Fruit fly (Drosophila melanogaster) whole organism, embryonic: ENCODE results near the gene Ero1L.

ENCODE experiments used
- Asciz ChIP-seq: fragments of 200-800 bp; sonication (Bioruptor generic); optimal IDR thresholded peaks from 2 replicates; lab custom pipeline; 2017; ENCODE audit warnings: missing biosample characterization, mild to moderate bottlenecking, missing genetic modification characterization, missing genetic modification reagents
- BtbVII ChIP-seq: fragments of 200-800 bp; sonication (Bioruptor generic); optimal IDR thresholded peaks from 3 replicates; lab custom pipeline; 2017; ENCODE audit warnings: missing biosample characterization, mild to moderate bottlenecking, missing genetic modification characterization
- CG10543 ChIP-seq: fragments of 200-800 bp; sonication (Bioruptor generic); optimal IDR thresholded peaks from 3 replicates; lab custom pipeline; 2017; ENCODE audit warnings: missing biosample characterization, mild to moderate bottlenecking, missing genetic modification characterization, moderate library complexity
- CG10654 ChIP-seq: fragments of 200-800 bp; sonication (Bioruptor generic); optimal IDR thresholded peaks from 2 replicates; lab custom pipeline; 2016; ENCODE audit warnings: missing biosample characterization, missing genetic modification characterization
- CG12219 ChIP-seq: fragments of 200-800 bp; sonication (Bioruptor generic); optimal IDR thresholded peaks from 3 replicates; lab custom pipeline; 2018; ENCODE audit warnings: missing biosample characterization, mild to moderate bottlenecking, missing genetic modification characterization
- CG16813 ChIP-seq: fragments of 200-800 bp; sonication (Bioruptor generic); IDR thresholded peaks from 3 replicates; pipeline ENCODE4 v1.3.6; 2022; ENCODE audit warnings: missing biosample characterization, missing genetic modification characterization; ENCODE audit not compliant: partially characterized antibody
- CG17328 ChIP-seq: fragments of 200-800 bp; sonication (Bioruptor generic); IDR thresholded peaks from 2 replicates; pipeline ENCODE4 v1.3.6; 2022; ENCODE audit warnings: missing biosample characterization, missing genetic modification characterization
- CG30431 ChIP-seq: fragments of 200-800 bp; sonication (Bioruptor generic); optimal IDR thresholded peaks from 2 replicates; lab custom pipeline; 2017; ENCODE audit warnings: missing biosample characterization, missing genetic modification characterization
- CG34376 ChIP-seq: fragments of 200-800 bp; sonication (Bioruptor generic); optimal IDR thresholded peaks from 2 replicates; lab custom pipeline; 2018; ENCODE audit warnings: missing biosample characterization, mild to moderate bottlenecking, missing genetic modification characterization
- CG4282 ChIP-seq: fragments of 200-800 bp; sonication (Bioruptor generic); optimal IDR thresholded peaks from 2 replicates; lab custom pipeline; 2016; ENCODE audit warnings: missing biosample characterization, missing genetic modification characterization
- CG4424 ChIP-seq: fragments of 200-800 bp; sonication (Bioruptor generic); optimal IDR thresholded peaks from 3 replicates; lab custom pipeline; 2016; ENCODE audit warnings: missing biosample characterization, missing genetic modification characterization
- CG6813 ChIP-seq: fragments of 200-800 bp; sonication (Bioruptor generic); optimal IDR thresholded peaks from 2 replicates; lab custom pipeline; 2017; ENCODE audit warnings: missing biosample characterization, missing genetic modification characterization, mild to moderate bottlenecking, moderate library complexity, missing genetic modification reagents
- CG9727 ChIP-seq: fragments of 200-800 bp; sonication (Bioruptor generic); optimal IDR thresholded peaks from 3 replicates; lab custom pipeline; 2017; ENCODE audit warnings: missing biosample characterization, mild to moderate bottlenecking, missing genetic modification characterization
- D ChIP-seq, 2 experiments: fragments of 200-800 bp in 1 of 2; fragments of >200 bp in 1 of 2; sonication (Bioruptor generic) in 1 of 2; optimal IDR thresholded peaks; 2 replicates in 1 of 2; 3 replicates in 1 of 2; lab custom pipeline; 2017; ENCODE audit warnings: mild to moderate bottlenecking in 1 of 2, missing biosample characterization in 1 of 2, missing genetic modification characterization in 1 of 2, missing genetic modification reagents in 1 of 2
- HmgZ ChIP-seq: fragments of 200-800 bp; sonication (Bioruptor generic); optimal IDR thresholded peaks from 2 replicates; lab custom pipeline; 2018; ENCODE audit warnings: missing biosample characterization, mild to moderate bottlenecking, missing genetic modification characterization
- Mad ChIP-seq: fragments of 200-800 bp; sonication (Bioruptor generic); optimal IDR thresholded peaks from 2 replicates; lab custom pipeline; 2016; ENCODE audit warnings: missing biosample characterization, missing genetic modification characterization
- Med ChIP-seq: fragments of 200-800 bp; sonication (Bioruptor generic); peaks from one replicate; lab custom pipeline; 2016; ENCODE audit warnings: missing biosample characterization, missing genetic modification characterization, mild to moderate bottlenecking, inconsistent platforms, moderate library complexity
- Myb ChIP-seq: fragments of 200-800 bp; sonication (Bioruptor generic); optimal IDR thresholded peaks from 2 replicates; lab custom pipeline; 2016; ENCODE audit warnings: missing biosample characterization, missing genetic modification characterization
- Ravus ChIP-seq: fragments of 200-800 bp; sonication (Bioruptor generic); IDR thresholded peaks from 2 replicates; pipeline ENCODE4 v1.3.6; 2022; ENCODE audit warnings: missing biosample characterization, missing genetic modification characterization
- Sry-δ ChIP-seq: fragments of 200-800 bp; sonication (Bioruptor generic); optimal IDR thresholded peaks from 2 replicates; lab custom pipeline; 2016; ENCODE audit warnings: missing biosample characterization, missing genetic modification characterization
- TFAM ChIP-seq: fragments of 200-800 bp; sonication (Bioruptor generic); optimal IDR thresholded peaks from 2 replicates; lab custom pipeline; 2017; ENCODE audit warnings: missing biosample characterization, missing genetic modification characterization, inconsistent platforms
- Taf1 ChIP-seq: fragments of 200-800 bp; sonication (Bioruptor generic); IDR thresholded peaks from 2 replicates; pipeline ENCODE4 v1.3.6; 2022; ENCODE audit warnings: missing biosample characterization, missing genetic modification characterization
- Trl ChIP-seq, 3 experiments: fragments of >200 bp in 2 of 3; fragments of 200-800 bp in 1 of 3; sonication (Bioruptor generic) in 1 of 3; optimal IDR thresholded peaks; 2 replicates in 1 of 3; 3 replicates in 2 of 3; lab custom pipeline; 2016 to 2017; ENCODE audit warnings: missing biosample characterization in 1 of 3, missing genetic modification characterization in 1 of 3
- ara ChIP-seq: fragments of 200-800 bp; sonication (Bioruptor generic); IDR thresholded peaks from 2 replicates; pipeline ENCODE4 v1.3.6; 2022; ENCODE audit warnings: missing biosample characterization, missing genetic modification characterization
- btn ChIP-seq: fragments of 200-800 bp; sonication (Bioruptor generic); optimal IDR thresholded peaks from 2 replicates; lab custom pipeline; 2016; ENCODE audit warnings: missing biosample characterization, missing genetic modification characterization
- caup ChIP-seq: fragments of 200-800 bp; sonication (Bioruptor generic); optimal IDR thresholded peaks from 3 replicates; lab custom pipeline; 2017; ENCODE audit warnings: missing biosample characterization, mild to moderate bottlenecking, missing genetic modification characterization, moderate library complexity; ENCODE audit not compliant: severe bottlenecking
- cg ChIP-seq: fragments of 200-800 bp; sonication (Bioruptor generic); optimal IDR thresholded peaks from 3 replicates; lab custom pipeline; 2019; ENCODE audit warnings: missing biosample characterization, mild to moderate bottlenecking, missing genetic modification characterization, moderate library complexity
- crol ChIP-seq: fragments of 200-800 bp; sonication (Bioruptor generic); IDR thresholded peaks from 2 replicates; pipeline ENCODE4 v1.3.6; 2022; ENCODE audit warnings: missing biosample characterization, missing genetic modification characterization
- cwo ChIP-seq: fragments of 200-800 bp; sonication (Bioruptor generic); optimal IDR thresholded peaks from 3 replicates; lab custom pipeline; 2017; ENCODE audit warnings: missing biosample characterization, missing genetic modification characterization, mild to moderate bottlenecking, moderate library complexity, missing genetic modification reagents
- exex ChIP-seq: fragments of 200-800 bp; sonication (Bioruptor generic); optimal IDR thresholded peaks from 4 replicates; lab custom pipeline; 2018; ENCODE audit warnings: missing biosample characterization, mild to moderate bottlenecking, missing genetic modification characterization, moderate library complexity
- grn ChIP-seq: fragments of 200-800 bp; sonication (Bioruptor generic); optimal IDR thresholded peaks from 3 replicates; lab custom pipeline; 2017; ENCODE audit warnings: missing biosample characterization, missing genetic modification characterization
- gro ChIP-seq: fragments of 200-800 bp; sonication (Bioruptor generic); optimal IDR thresholded peaks from 2 replicates; lab custom pipeline; 2016; ENCODE audit warnings: missing biosample characterization, missing genetic modification characterization
- jigr1 ChIP-seq: fragments of 200-800 bp; sonication (Bioruptor generic); IDR thresholded peaks from 3 replicates; pipeline ENCODE4 v1.3.6; 2022; ENCODE audit warnings: missing biosample characterization, missing genetic modification characterization
- lov ChIP-seq, 2 experiments: fragments of 200-800 bp in 1 of 2; fragments of >200 bp in 1 of 2; sonication (Bioruptor generic) in 1 of 2; IDR thresholded peaks in 1 of 2; optimal IDR thresholded peaks in 1 of 2; 2 replicates in 1 of 2; 3 replicates in 1 of 2; pipeline versions ENCODE4 v1.3.6 to Lab custom; 2017 to 2022; ENCODE audit warnings: missing biosample characterization in 1 of 2, missing genetic modification characterization in 1 of 2
- mirr ChIP-seq: fragments of 200-800 bp; sonication (Bioruptor generic); optimal IDR thresholded peaks from 3 replicates; lab custom pipeline; 2018; ENCODE audit warnings: missing biosample characterization, mild to moderate bottlenecking, missing genetic modification characterization
- nerfin-2 ChIP-seq: fragments of 200-800 bp; sonication (Bioruptor generic); IDR thresholded peaks from 2 replicates; pipeline ENCODE4 v1.3.6; 2022; ENCODE audit warnings: missing biosample characterization, missing genetic modification characterization; ENCODE audit not compliant: partially characterized antibody
- nom ChIP-seq: fragments of 200-800 bp; sonication (Bioruptor generic); optimal IDR thresholded peaks from 2 replicates; lab custom pipeline; 2017; ENCODE audit warnings: missing biosample characterization, missing genetic modification characterization, mild to moderate bottlenecking, moderate library complexity, missing genetic modification reagents
- onecut ChIP-seq: fragments of 200-800 bp; sonication (Bioruptor generic); IDR thresholded peaks from 2 replicates; pipeline ENCODE4 v1.3.6; 2022; ENCODE audit warnings: missing biosample characterization, missing genetic modification characterization
- psq ChIP-seq: fragments of 200-800 bp; sonication (Bioruptor generic); optimal IDR thresholded peaks from 2 replicates; lab custom pipeline; 2017; ENCODE audit warnings: missing biosample characterization, missing genetic modification characterization
- pzg ChIP-seq: fragments of 200-800 bp; sonication (Bioruptor generic); optimal IDR thresholded peaks from 3 replicates; lab custom pipeline; 2018; ENCODE audit warnings: missing biosample characterization, mild to moderate bottlenecking, missing genetic modification characterization, moderate library complexity
- sd ChIP-seq: fragments of 200-800 bp; sonication (Bioruptor generic); optimal IDR thresholded peaks from 3 replicates; lab custom pipeline; 2018; ENCODE audit warnings: missing biosample characterization, mild to moderate bottlenecking, missing genetic modification characterization, moderate library complexity
- sens ChIP-seq: fragments of 200-800 bp; sonication (Bioruptor generic); peaks from one replicate; lab custom pipeline; 2016; ENCODE audit warnings: missing biosample characterization, missing genetic modification characterization
- sug ChIP-seq: fragments of 200-800 bp; optimal IDR thresholded peaks from 2 replicates; lab custom pipeline; 2019; ENCODE audit warnings: missing biosample characterization, mild to moderate bottlenecking, missing genetic modification characterization, moderate library complexity
- trh ChIP-seq: fragments of 200-800 bp; sonication (Bioruptor generic); optimal IDR thresholded peaks from 2 replicates; lab custom pipeline; 2016; ENCODE audit warnings: missing biosample characterization, missing genetic modification characterization
- wdn ChIP-seq: fragments of 200-800 bp; sonication (Bioruptor generic); IDR thresholded peaks from 2 replicates; pipeline ENCODE4 v1.3.6; 2022; ENCODE audit warnings: missing biosample characterization, missing genetic modification characterization

The Ero1L gene

dm6 chr3L:4130743-4131142, 39.5 kb upstream of the Ero1L start:
- TF ChIP-seq caup (GFP tag; lab: Kevin White, UChicago) = peak; percentile 64
- no peak for TF ChIP-seq CG4282 (GFP tag; lab: Kevin White, UChicago)
- no peak for TF ChIP-seq D (optimal IDR thresholded peaks at IDR 0.05; lab: Kevin White, UChicago)
- TF ChIP-seq D (GFP tag; optimal IDR thresholded peaks at IDR 0.05; lab: Kevin White, UChicago) = no peak
- TF ChIP-seq CG16813 = 0 out of 3 replicates have a peak, but pooled peaks have one; percentile 14
- TF ChIP-seq mirr = peak; percentile 82
- peak; percentile 39 for TF ChIP-seq sug (tag; lab: Kevin White, UChicago)
- TF ChIP-seq Asciz = no peak
- TF ChIP-seq nom (GFP tag; lab: Kevin White, UChicago) = no peak
- TF ChIP-seq CG34376 (GFP tag; lab: Kevin White, UChicago) = peak; percentile 42
- TF ChIP-seq cwo (GFP tag; lab: Kevin White, UChicago) = peak; percentile 3
- TF ChIP-seq Mad (GFP tag; lab: Kevin White, UChicago) = no peak
- no peak for TF ChIP-seq wdn (GFP tag; lab: Robert Waterston, UW)
- no peak for TF ChIP-seq CG10654 (GFP tag; lab: Kevin White, UChicago)
- TF ChIP-seq CG6813 (GFP tag; lab: Kevin White, UChicago) = no peak
- TF ChIP-seq lov (optimal IDR thresholded peaks at IDR 0.05; lab: Kevin White, UChicago) = no peak
- no peak for TF ChIP-seq lov (GFP tag; IDR thresholded peaks at IDR 0.05; lab: Robert Waterston, UW)
- TF ChIP-seq CG12219 (GFP tag; lab: Kevin White, UChicago) = no peak
- peak; percentile 14 for TF ChIP-seq CG10543 (GFP tag; lab: Kevin White, UChicago)
- TF ChIP-seq ara (GFP tag; lab: Robert Waterston, UW) = no peak
- peak; percentile 45 for TF ChIP-seq grn (GFP tag; lab: Kevin White, UChicago)
- TF ChIP-seq Trl (optimal IDR thresholded peaks at IDR 0.05; lab: Kevin White, UChicago) = no peak
- no peak for TF ChIP-seq Trl (GFP tag; optimal IDR thresholded peaks at IDR 0.05; lab: Kevin White, UChicago)
- TF ChIP-seq exex (tag; lab: Kevin White, UChicago) = peak; percentile 89
- no peak for TF ChIP-seq trh
- TF ChIP-seq Taf1 (GFP tag; lab: Robert Waterston, UW) = no peak
- no peak for TF ChIP-seq gro (GFP tag; lab: Kevin White, UChicago)
- TF ChIP-seq cg (GFP tag; lab: Kevin White, UChicago) = peak; percentile 11
- no peak for TF ChIP-seq btn (GFP tag; lab: Kevin White, UChicago)
- no peak for TF ChIP-seq nerfin-2 (GFP tag; lab: Robert Waterston, UW)

dm6 chr3L:4132585-4132984, 37.6 kb upstream of the Ero1L start:
- no peak for TF ChIP-seq CG4424
- peak; percentile 59 for TF ChIP-seq sd (tag; lab: Kevin White, UChicago)
- TF ChIP-seq HmgZ (tag; lab: Kevin White, UChicago) = no peak
- no peak for TF ChIP-seq CG30431 (GFP tag; lab: Kevin White, UChicago)
- no peak for TF ChIP-seq jigr1 (GFP tag; lab: Robert Waterston, UW)

- no peak for TF ChIP-seq TFAM (GFP tag; lab: Kevin White, UChicago)
- peak; percentile 82 for TF ChIP-seq sens (GFP tag; lab: Kevin White, UChicago)
- TF ChIP-seq Myb (GFP tag; lab: Kevin White, UChicago) = peak; percentile 65
- peak; percentile 54 for TF ChIP-seq onecut (GFP tag; lab: Robert Waterston, UW)
- peak; percentile 77 for TF ChIP-seq crol (GFP tag; lab: Robert Waterston, UW)
- TF ChIP-seq cg (GFP tag; lab: Kevin White, UChicago) = peak; percentile 88
- peak; percentile 64 for TF ChIP-seq Med (GFP tag; lab: Kevin White, UChicago)
- no peak for TF ChIP-seq Ravus (GFP tag; lab: Robert Waterston, UW)
- TF ChIP-seq Sry-δ (GFP tag; lab: Kevin White, UChicago) = peak; percentile 47
- TF ChIP-seq BtbVII = peak; percentile 21
- TF ChIP-seq psq (GFP tag; lab: Kevin White, UChicago) = peak; percentile 71
- no peak for TF ChIP-seq CG9727 (GFP tag; lab: Kevin White, UChicago)
- peak; percentile 79 for TF ChIP-seq pzg (GFP tag; lab: Kevin White, UChicago)
- TF ChIP-seq CG17328 (GFP tag; lab: Robert Waterston, UW) = no peak
Measured at dm6 chr3L:4133724-4134678, 36.2 kb upstream of the Ero1L start, which contains the start of gene ens. TSS of gene ens (minus strand) at chr3L:4134550.
